Worm (Caenorhabditis elegans) whole organism, late embryonic: ENCODE results near the gene Y38H6C.18.

Experiments used
- ama-1 ChIP-seq: fragments of 150-350 bp; optimal IDR thresholded peaks from 2 replicates; lab custom pipeline; 2014
- dmd-4 ChIP-seq: sonication (generic microtip); optimal IDR thresholded peaks from 2 replicates; lab custom pipeline; 2016; ENCODE audit warnings: borderline replicate concordance, missing genetic modification characterization, missing compliant biosample characterization
- ets-4 ChIP-seq: sonication (generic microtip); optimal IDR thresholded peaks from 2 replicates; lab custom pipeline; 2016; ENCODE audit warnings: missing genetic modification characterization, missing compliant biosample characterization
- fkh-10 ChIP-seq: fragments of 150-350 bp; optimal IDR thresholded peaks from 2 replicates; lab custom pipeline; 2014; ENCODE audit warnings: missing biosample characterization, missing genetic modification reagents, missing genetic modification characterization
- fkh-6 ChIP-seq: sonication (generic microtip); optimal IDR thresholded peaks from 2 replicates; lab custom pipeline; 2016; ENCODE audit warnings: missing genetic modification characterization, missing compliant biosample characterization
- madf-2 ChIP-seq: sonication (generic microtip); optimal IDR thresholded peaks from 2 replicates; lab custom pipeline; 2017; ENCODE audit warnings: missing genetic modification characterization, missing compliant biosample characterization

- TF ChIP-seq ets-4, result no peak
- TF ChIP-seq fkh-6, result no peak
- no peak for TF ChIP-seq dmd-4 (tag; lab: Kevin White, UChicago)
- TF ChIP-seq fkh-10 (GFP tag; lab: Kevin White, UChicago), result no peak
- TF ChIP-seq ama-1 (lab: Kevin White, UChicago), result no peak
- TF ChIP-seq madf-2 (tag; lab: Kevin White, UChicago), result no peak
Measured at ce11 chrV:20579534-20579933, 32.6 kb upstream of the Y38H6C.18 start, which contains the start of gene F26F2.8.
